Worm (Caenorhabditis elegans) whole organism, L2 larva: Measurements from ENCODE around the gene C54D10.13.

Experiments
- lin-13 ChIP-seq: fragments of 150-350 bp; optimal IDR thresholded peaks from 2 replicates; lab custom pipeline; 2014; ENCODE audit warnings: missing biosample characterization, missing genetic modification reagents, missing genetic modification characterization
- nhr-77 ChIP-seq: fragments of 150-350 bp; optimal IDR thresholded peaks from 2 replicates; lab custom pipeline; 2014; ENCODE audit warnings: missing biosample characterization, missing genetic modification characterization
- unc-62 ChIP-seq: fragments of 150-350 bp; optimal IDR thresholded peaks from 2 replicates; lab custom pipeline; 2014; ENCODE audit warnings: missing biosample characterization, missing genetic modification reagents, missing genetic modification characterization

- TF ChIP-seq nhr-77 (tag; lab: Kevin White, UChicago) (no peak), unc-62 (no peak), lin-13 (no peak)
Observed at ce11 chrV:12429039-12429438, 3.0 kb downstream of the C54D10.13 start, which contains the start of gene C54D10.5.
